Worm (Caenorhabditis elegans): ENCODE results near the gene srbc-7.

- no peak for TF ChIP-seq ztf-29 (GFP tag; IDR thresholded peaks at IDR 0.05)
- no peak for TF ChIP-seq ref-1 (GFP tag; conservative IDR thresholded peaks at IDR 0.05)
- TF ChIP-seq tab-1 (GFP tag; IDR thresholded peaks at IDR 0.05): no peak
- no peak for TF ChIP-seq ztf-23 (GFP tag; IDR thresholded peaks at IDR 0.05)
- TF ChIP-seq flt-1 (GFP tag; IDR thresholded peaks at IDR 0.05): no peak
These were observed 10.0 kb upstream of the srbc-7 start, which contains the start of gene srh-79 for ce11 chrV:7497440-7497839.

Data from whole organism, midembryonic.